Worm (Caenorhabditis elegans): ENCODE results near the gene gpdh-2.

gpdh-2 gene

DNA sequence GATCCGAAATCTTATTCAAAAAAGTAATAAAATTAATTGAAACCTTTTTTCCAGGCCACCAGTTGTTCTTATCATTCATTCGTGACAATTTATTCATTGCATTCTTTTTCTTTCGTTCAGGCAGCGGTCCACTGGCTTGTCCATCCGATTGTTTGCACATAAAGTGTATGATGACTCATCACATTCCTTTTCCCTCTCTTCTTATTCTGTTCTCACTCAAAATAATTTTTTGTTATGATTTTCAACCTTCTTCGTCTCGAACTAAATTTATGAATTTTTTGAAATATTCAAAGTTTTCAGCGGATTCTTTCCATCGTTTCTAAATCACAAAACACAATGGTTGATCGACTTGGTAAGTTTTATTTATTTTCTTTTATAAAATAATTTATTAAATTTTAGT, 28.5 kb downstream of the gpdh-2 start, which contains the start of gene ZK632.12:
TSS of gene ZK632.12 (plus strand) at position 301 of the 400 bp plus-strand sequence.
- TF ChIP-seq unc-62 (GFP tag; optimal IDR thresholded peaks at IDR 0.05), result no peak

DNA sequence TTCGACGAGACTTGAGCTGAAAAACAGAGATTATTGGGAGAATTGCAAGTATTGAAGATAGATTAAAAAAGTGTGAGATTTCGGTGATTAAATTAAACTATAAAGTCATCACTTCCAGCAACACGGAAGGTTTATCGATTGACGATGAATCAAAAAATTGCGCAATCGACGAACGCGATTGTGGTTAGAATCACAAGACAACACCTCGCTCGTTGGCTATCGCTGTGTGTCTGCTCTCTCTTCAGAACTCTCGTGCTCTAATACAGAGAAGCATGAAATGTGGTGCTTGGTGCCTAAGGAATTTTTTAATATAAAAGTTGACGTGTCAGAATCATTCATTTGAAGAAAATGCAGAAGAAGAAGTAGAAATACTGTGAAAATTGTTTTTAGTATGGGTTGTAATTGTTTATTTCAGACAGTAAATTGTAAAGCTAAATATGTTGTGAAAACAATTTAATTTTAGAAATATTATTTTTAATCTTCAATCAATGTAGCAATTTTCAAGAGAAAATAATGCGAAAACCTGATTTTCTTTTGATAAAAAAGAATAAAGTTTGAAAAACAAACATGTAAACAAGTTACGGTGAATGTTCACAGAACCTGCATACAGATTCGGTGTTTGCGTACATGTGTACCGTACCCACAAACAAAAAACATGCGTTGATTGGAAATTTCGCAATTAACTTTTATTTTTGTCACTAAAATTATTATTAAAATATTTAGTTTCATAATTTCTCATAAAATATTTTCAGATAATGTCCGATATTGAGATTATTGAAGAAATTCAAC, 31.6 kb downstream of the gpdh-2 start, which contains the start of the genes ZK632.10 and ZK632.11:
TSS of gene ZK632.10 (minus strand) at position 560 of the 789 bp plus-strand sequence.
TSS of gene ZK632.11 (plus strand) at position 753 of the 789 bp plus-strand sequence.
- TF ChIP-seq unc-62 (GFP tag; optimal IDR thresholded peaks at IDR 0.05), result no peak

DNA sequence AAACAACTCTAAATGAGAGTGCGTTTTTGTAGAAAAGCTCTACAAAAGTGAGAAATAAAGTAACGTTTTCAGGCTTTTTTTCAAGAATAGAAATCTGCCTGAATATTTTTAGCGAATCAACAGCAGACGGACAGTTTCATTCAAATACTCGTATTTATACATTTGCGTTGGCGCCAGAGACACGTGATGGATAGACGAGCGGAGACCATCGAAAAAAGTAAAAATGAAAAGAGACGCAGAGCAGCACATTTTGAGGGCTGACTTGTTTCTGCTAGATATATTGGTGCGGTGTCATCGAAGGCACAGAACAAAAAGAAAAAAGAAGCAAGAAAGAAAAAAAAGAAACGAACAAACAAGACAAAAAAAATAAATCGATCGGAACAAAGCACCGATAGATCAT, 33.0 kb downstream of the gpdh-2 start:
- TF ChIP-seq unc-62 (GFP tag; optimal IDR thresholded peaks at IDR 0.05), result no peak

DNA sequence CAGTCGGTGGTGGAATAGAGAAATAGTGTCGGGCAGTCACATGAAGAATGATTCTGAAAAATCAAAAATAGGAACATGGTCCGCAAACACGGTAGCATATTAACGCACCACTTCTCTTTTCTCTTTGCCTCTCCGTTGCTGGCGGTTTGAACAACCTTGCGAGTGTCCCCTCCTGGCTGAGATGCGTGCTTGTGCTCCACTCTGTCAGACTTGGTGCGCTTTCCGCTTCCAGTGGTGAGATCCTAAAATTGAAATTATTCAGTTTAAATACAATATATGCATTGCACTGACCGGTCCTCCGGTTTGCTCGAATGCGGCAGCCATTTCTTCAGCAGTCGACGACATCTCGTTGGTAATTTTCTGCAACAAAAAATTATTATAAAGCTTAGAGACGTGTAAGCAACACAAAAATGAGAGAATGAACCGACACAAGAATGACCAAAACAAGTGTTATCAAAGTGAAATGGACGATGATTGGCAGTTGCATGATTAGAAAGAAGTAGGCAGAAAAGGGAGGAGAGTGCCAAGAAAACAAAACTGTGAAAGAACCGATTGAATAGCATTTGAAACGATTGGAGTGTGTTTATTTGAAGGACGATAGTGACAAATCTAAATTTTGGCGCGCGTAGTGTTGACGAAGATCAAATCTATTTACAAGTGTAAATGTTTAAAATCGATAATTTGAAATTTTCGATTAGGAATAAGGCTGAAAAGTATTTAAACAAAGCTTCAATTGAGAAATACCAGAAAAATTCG, 33.7 kb downstream of the gpdh-2 start, which contains the start of gene ZK632.9:
TSS of gene ZK632.9 (minus strand) at position 360 of the 756 bp plus-strand sequence.
- TF ChIP-seq unc-62 (GFP tag; optimal IDR thresholded peaks at IDR 0.05), result no peak

DNA sequence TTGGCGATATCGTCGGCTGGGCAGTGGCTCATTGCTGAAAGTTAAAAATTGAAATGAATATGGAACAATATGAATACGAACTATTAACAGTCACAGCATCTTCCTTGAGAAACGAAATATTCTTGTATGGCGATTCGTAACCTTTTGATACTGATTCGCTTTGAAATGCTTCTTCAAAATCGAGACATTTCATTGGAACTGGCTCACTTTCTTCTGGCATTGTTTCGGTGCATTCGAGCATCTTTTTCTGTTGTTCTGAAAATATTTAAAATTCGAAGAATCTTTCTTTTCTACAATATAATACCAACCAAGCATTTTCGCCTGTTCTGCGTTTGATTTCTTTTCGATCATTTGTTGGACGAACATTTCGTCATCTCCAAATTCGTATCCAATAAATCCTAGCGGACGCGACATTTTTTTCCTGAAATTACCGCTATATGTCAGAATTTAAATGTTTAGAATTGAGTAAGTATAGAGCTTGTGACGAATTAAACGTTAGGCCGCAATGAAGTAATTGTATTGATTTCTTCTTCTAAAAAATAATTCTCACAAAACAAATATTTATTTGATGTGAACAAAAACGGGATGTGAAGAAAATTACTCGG, 34.6 kb downstream of the gpdh-2 start, which contains the start of gene lin-52:
TSS of gene lin-52 (minus strand) at position 421 of the 605 bp plus-strand sequence.
- TF ChIP-seq unc-62 (GFP tag; optimal IDR thresholded peaks at IDR 0.05), result no peak

DNA sequence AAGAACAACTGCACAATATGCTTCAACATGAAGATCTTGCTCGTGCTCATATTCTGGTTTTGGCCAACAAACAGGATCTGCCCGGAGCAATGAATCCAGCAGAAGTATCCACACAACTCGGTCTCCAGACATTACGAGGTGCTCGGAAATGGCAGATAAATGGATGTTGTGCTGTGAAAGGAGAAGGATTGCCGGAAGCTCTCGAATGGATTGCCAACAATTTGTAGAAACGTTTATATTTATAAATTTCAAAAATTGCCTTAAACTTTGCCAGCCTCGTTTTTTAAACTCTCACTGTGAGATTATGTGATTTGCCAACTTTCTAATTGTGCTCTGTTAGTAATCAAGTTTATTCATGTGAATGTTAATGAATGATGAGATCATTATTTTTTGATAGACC, 35.2 kb downstream of the gpdh-2 start:
- TF ChIP-seq unc-62 (GFP tag; optimal IDR thresholded peaks at IDR 0.05), result no peak

DNA sequence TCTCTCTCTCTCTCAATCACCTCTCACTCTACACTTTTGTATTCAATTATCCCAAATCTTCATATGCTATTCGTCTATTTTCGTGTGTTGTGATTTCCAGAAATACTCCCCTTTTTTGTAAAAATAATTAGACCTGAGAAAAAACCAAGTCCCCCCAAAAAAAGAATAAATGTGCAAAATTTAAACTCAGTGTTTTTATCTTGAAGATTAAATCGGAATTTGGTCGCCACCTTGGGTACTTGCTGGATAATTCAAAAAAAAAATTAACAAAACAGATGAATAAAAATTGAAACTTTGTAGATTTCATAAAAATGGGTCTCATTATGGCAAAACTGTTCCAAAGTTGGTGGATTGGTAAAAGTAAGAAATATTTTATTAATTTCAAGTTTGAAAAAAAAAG, 36.0 kb downstream of the gpdh-2 start, which contains the start of gene arl-5:
TSS of gene arl-5 (plus strand) at position 301 of the 400 bp plus-strand sequence.
- TF ChIP-seq unc-62 (GFP tag; optimal IDR thresholded peaks at IDR 0.05), result no peak

DNA sequence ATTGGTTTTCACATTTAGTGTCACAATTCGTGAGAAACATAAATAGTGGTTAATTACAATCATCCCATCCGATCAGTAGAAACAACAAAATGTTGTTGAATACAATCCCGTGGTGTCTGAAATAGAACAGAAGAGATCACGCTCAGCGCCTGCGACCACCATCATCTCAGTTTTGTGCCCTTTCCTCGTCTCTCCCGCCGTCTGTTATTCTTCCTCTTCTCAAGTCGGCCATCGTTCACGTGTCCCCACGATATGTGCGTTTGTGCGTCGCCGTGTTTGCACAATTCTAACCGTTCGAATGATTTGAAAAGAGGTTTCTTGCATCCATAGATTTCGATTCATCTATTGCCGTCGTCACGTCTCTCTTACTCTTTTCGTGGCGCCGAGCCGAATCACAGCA, 40.2 kb downstream of the gpdh-2 start, which contains the start of gene panl-3:
TSS of gene panl-3 (plus strand) at position 294 of the 400 bp plus-strand sequence.
- no peak for TF ChIP-seq unc-62 (GFP tag; optimal IDR thresholded peaks at IDR 0.05)

DNA sequence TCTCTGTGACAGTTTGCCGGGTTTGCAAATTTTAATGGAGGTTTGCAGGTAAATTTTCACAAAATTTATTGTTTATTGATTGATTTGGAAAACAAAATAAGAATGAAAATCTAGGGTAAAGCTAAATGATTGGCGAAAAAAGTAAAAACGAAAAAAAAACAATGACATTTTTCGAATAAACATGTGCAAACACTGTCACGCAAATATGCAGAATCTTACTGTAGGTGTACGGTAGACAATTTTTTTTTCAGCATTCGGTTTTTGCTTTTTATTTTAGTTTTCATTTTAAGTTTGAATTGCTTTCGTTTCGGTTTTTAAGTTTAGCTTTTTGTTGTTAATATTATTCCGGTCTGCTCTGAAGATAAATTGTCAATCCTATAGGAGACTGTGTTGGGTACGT, 41.1 kb downstream of the gpdh-2 start:
- no peak for TF ChIP-seq unc-62 (GFP tag; optimal IDR thresholded peaks at IDR 0.05)

DNA sequence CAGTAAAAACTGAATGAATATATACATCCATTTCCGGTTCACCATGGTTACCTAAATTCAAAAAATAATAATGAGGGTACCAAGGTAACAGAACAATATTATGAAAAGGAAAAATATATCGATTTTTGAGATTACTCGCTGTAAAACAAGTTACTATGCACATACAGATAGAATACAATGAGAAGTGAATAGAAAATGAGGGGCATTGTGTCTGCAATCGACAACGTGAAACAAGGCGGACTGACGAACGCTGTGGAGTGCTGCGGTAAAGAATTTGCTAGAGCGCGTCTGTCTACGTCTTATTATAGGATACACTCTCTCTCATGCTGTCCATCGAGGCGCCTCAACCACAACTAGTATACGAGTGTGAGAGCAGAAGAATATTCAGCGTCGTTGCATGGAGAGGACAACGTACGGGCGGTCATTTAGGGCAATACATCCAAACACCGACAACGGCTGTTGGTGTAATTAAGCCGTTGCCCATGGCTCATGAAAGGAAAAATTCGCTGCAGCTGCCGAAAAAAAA, 41.8 kb downstream of the gpdh-2 start, which contains the start of gene cnx-1:
TSS of gene cnx-1 (minus strand) at position 51 of the 526 bp plus-strand sequence.
- no peak for TF ChIP-seq unc-62 (GFP tag; optimal IDR thresholded peaks at IDR 0.05)

DNA sequence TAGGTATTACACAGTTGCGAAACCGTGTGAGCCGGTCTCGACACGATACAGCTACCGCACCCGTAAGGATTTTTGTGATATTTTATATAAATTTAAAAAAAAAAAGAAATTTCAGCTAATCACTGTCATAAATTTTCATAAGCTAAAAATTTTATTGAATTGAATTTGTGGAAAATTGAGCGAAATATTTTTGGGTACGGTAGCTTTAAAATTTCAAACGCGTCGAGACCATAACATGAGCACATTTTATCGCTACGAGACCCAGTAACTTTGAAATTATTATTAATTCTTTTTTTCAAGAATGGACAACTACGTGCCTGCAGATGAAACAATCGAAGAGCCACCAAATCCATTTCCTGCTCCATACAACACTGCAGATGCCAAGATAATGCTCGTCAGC, 45.8 kb downstream of the gpdh-2 start, which contains the start of gene ZK632.14:
TSS of gene ZK632.14 (plus strand) at position 301 of the 400 bp plus-strand sequence.
- TF ChIP-seq unc-62 (GFP tag; optimal IDR thresholded peaks at IDR 0.05), result no peak

DNA sequence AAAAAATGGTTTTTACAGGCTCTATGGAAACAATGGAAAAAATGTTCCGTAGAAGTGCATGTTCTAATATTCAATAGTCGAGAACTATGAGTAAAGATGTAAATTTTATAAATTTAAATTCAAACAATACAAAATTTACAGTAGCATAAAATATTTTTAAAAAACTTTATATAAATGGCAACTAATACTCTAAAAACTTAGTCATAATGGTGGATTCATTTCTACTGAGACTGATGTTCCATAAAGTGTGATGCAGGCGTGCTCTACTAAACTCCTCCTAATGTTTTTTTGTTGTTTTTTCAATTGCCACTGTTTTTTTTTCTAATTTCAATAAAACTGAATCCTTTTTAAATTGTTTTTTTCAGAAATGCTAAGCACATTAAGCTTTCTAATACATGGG, 50.8 kb downstream of the gpdh-2 start, which contains the start of gene gtap-2:
TSS of gene gtap-2 (plus strand) at position 366 of the 400 bp plus-strand sequence.
- TF ChIP-seq unc-62 (GFP tag; optimal IDR thresholded peaks at IDR 0.05), result no peak

DNA sequence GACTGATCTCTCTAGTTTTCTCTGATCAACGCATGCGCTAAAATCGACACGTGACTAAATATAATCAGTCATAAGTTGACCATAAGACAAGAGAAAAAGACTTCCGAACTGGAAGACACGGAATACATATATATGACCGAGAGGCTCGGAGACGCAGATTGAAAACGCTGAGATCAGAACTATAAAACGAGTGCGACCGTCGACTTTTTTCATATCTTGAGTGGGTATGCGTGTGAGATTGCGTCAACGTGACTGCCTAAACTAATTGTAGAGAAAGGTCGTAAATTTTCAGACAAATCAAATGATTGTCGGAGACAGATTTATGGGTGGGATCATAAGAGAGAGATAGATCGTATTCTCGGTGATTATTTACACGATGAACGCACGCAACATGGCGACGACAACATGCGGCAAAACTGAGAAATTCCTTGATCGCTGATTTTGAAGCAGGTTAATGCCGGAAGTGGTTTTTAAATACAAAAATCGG, 51.4 kb downstream of the gpdh-2 start:
- TF ChIP-seq unc-62 (GFP tag; optimal IDR thresholded peaks at IDR 0.05), result no peak

DNA sequence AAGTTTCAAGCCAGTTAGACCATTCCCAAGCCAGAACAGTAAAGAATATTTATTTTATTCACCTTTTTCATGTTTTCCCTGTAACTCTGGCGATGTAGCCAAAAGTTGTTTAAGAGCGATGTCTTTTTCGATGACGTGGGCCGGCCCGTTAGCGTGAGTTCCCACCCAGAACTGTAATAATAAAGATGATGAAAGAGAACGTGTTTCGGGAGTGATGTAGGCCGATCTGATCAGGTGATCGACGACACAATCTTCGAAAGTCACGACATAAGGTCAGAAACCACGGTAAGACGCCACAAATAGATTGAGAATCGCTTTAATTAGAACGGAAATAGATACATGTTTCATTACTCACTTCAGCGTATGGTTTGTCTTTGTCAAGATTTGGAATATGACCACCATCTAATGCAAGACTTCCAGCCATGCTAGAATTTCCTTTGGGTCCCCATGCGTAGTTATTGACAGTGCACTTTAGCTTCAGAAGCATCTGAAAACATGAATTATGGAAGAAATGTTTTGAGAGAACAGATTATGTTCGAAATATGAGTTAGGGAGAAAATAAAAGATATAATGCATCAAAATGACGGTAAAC, 51.9 kb downstream of the gpdh-2 start, which contains the start of gene ZK632.4:
TSS of gene ZK632.4 (minus strand) at position 487 of the 592 bp plus-strand sequence.
- TF ChIP-seq unc-62 (GFP tag; optimal IDR thresholded peaks at IDR 0.05), result no peak
